Worm (Caenorhabditis elegans): ENCODE data around the gene srh-296.

srh-296 gene

DNA sequence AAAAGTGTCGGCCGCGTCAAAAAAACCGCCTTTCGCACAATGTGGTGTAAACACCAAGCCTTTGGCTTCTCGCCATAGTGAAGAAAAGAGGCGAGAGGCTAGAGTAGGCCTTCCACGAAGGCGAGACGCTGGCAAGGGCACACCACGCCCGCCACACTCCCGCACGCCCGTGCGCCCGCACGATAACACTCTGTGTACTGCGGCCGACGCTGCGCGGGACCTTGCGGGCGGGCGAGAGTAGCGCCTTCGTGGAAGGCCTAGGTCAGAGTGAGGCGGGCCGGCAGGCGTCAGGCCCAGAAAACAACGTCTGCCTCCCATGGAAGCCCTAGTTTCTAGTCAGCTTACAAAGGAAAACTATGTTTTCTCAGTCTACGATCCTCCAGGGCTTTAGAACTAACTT, 2.0 kb downstream of the srh-296 start:
- TF ChIP-seq unc-62 (GFP tag; optimal IDR thresholded peaks at IDR 0.05), result no peak

DNA sequence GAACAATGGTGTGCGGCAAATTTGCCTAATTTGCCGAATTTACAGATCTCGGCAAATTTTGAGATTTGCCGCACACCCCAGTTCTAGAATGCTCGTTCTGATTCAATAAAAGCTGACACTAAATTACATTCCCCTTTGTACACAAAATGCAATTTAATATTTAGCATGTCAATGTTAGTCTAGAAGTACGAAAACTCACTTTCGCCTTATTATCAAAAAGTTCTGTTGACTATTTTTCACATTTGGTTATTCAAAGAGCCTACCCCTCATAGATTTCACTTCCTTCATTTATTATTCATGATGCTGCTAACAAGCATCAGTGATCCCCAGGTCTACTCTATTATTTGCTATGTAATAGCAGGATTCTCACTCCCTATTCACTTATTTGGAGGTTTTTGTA, 8.4 kb downstream of the srh-296 start, which contains the start of gene srh-298:
Gene srh-298, plus strand, starts transcription at position 301 of the 400 bp plus-strand sequence.
- no peak for TF ChIP-seq unc-62 (GFP tag; optimal IDR thresholded peaks at IDR 0.05)

DNA sequence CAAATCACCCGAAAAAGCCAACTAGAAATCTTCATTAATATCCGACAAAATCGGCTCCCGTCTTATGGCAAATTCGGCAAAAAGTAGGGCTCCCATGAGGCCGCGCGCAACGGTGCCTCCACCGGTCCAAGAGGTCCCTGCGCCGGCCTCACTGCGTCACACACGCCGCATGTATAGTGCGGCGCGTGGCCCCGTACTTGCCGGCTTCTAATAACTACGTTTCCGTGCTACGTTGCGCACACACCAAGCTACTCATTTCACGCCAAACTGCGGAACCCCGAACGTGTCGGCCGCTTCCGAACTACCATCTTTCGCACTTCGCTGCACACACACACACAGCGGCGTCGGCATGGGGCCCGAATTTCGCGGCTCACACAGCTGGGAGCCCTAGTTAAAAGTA, 9.6 kb downstream of the srh-296 start:
- no peak for TF ChIP-seq unc-62 (GFP tag; optimal IDR thresholded peaks at IDR 0.05)

DNA sequence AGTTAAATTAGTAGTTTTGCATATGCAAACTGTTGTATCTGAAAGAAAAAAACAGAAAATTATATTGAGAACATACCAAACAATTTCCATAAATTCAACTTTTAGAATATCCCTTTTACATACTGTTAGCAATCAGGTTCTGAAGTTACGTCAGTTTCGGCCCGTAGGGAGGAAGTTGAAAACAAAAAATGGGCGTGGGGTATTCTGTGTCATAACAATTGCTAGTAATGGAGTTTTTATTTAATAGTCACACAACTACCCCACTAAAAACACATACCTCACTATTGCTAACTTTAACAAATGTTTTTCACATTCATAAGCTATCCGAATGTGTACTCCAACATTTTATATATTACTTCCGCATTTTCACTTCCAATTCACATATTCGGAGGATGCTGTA, 11.7 kb downstream of the srh-296 start, which contains the start of gene srh-300:
Gene srh-300, plus strand, starts transcription at position 301 of the 400 bp plus-strand sequence.
- TF ChIP-seq unc-62 (GFP tag; optimal IDR thresholded peaks at IDR 0.05), result no peak

DNA sequence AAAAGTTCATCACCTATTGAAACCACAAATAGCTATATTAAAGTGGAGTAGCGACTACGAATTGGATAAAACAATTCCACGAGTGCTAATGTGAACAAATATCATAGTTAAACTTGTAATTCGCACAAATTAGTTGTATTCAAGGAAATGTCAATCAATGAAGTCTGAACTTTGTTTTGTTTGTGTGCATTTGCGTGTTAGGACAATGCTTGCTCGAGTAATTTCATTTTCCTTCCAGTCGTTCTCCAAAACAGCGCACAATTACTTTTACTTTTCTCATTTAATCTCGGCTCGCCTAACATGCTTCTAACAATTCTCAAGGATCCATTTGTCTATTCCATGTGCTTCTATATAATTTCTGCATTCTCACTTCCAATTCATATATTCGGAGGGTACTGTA, 14.5 kb downstream of the srh-296 start, which contains the start of gene srh-301:
Gene srh-301, plus strand, starts transcription at position 301 of the 400 bp plus-strand sequence.
- no peak for TF ChIP-seq unc-62 (GFP tag; optimal IDR thresholded peaks at IDR 0.05)

DNA sequence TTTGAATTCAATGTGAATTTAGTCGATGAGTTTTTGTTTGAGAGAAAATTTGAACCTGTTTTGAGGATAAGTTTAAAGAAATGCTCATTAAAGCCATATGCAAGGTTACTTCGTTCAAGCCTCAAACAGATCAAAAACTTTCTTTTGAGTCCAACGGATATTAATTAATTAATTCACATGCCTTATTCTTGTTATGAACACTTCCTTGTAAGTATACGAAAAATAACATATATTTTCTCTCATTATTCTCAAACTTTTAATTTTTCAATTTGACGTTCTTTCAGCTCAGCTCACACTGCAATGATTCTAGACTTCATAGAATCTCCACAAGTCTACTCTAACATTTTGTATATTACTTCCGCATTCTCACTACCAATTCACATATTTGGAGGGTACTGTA, 18.2 kb downstream of the srh-296 start, which contains the start of gene srh-304:
Gene srh-304, plus strand, starts transcription at position 301 of the 400 bp plus-strand sequence.
- TF ChIP-seq unc-62 (GFP tag; optimal IDR thresholded peaks at IDR 0.05), result no peak

DNA sequence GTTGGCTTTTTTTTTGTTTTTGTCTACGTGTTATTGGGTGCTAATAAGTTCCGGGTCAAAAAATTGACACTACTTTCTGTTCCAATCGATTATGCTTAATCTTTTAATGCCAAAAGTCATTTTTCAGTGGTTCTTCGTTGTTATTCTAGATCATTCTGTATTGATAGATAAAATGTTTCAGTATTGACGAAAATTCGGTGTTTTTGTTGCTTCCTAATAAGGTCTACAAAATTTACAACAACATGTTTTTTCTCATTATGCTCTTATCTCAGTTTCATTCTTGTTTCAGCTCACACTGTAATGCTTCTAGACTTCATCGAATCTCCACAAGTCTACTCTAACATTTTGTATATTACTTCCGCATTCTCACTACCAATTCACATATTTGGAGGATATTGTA, 21.2 kb downstream of the srh-296 start, which contains the start of gene srh-303:
Gene srh-303, plus strand, starts transcription at position 301 of the 400 bp plus-strand sequence.
- no peak for TF ChIP-seq unc-62 (GFP tag; optimal IDR thresholded peaks at IDR 0.05)

DNA sequence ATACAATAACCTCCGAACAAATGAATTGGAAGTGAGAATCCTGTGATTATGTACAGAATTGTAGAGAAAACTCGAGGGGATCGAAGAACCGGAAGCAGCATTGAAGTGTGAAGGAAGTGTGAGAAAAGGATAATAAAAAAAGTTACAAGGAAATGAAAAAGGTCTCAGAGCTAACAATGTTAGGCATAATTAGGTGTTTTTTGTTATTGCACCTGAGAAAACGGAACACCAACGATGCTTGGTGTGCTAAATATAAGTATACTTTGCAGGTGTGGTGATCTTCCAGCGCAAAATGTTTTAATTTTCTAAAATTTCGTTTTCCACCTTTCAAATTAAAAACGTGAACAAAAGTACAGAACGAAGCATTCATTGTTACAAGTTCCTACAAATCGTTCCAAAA, 34.0 kb downstream of the srh-296 start, which contains the start of gene srh-286:
Gene srh-286, minus strand, starts transcription at position 101 of the 400 bp plus-strand sequence.
- TF ChIP-seq unc-62 (GFP tag; optimal IDR thresholded peaks at IDR 0.05), result no peak

DNA sequence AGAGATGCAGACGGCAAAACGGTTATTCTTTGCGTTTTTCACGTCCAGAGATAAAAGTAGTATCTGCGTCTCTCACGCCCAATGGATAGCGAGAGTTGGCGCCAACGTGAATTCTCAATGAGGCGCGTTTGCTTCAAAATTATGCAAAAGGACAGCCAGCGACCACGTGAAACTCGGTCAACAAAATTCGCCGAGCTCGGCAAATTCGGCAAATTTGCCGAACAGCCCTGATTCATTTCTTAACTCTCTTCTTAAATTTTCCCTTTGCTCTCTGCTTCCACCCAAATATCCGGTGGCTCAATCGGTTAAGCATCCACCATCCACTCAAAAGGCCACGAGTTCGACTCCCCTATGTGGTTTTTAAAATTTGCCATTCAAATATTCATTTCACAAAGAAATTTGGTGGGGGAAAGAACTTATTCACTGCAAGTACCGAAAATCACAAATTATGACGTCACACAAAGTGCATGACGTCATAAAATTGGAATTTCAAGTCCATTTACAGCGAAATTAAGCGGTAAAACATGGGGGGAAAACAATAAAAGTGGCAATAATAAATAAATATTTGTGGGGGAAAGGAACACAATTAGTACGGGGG, 35.3 kb downstream of the srh-296 start:
- no peak for TF ChIP-seq unc-62 (GFP tag; optimal IDR thresholded peaks at IDR 0.05)

DNA sequence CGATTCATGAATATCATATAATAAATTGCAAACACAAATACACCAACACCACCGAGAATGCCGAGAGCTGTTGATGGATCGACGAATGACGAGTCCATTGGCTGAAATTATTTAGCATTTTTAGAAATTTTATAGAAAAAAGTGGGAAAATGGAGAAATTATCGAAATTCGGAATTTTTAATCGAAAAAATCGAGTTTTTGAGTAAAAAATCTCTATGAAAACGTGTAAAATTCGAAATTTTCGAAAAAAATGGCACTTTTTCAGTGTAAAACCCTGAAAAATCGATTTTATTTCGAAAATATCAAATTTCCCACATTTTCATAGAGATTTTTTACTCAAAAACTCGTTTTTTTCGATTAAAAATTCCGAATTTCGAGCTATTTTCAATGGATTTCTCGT, 45.7 kb downstream of the srh-296 start, which contains the start of gene tcc-1:
Gene tcc-1, minus strand, starts transcription at position 101 of the 400 bp plus-strand sequence.
- TF ChIP-seq unc-62 (GFP tag; optimal IDR thresholded peaks at IDR 0.05), result no peak

DNA sequence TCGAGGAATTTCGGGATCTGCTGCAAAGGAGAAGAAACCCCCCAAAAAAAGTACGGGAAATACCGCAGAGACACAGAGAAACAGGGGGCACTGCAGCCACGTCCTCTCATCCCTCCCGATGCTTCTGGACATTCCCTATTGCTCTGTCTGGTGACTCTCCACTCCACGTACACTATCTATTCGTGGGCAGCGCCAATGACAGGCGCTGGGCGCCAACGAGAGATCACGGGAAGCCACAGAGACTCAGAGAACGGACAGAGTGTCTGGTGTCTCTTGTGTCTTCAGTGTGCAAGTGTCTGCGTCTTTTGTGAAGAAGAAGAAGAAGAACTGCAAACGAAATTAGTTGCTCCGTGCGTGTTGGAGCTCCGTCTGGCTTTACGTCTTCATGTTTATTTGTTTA, 47.7 kb downstream of the srh-296 start:
- no peak for TF ChIP-seq unc-62 (GFP tag; optimal IDR thresholded peaks at IDR 0.05)

DNA sequence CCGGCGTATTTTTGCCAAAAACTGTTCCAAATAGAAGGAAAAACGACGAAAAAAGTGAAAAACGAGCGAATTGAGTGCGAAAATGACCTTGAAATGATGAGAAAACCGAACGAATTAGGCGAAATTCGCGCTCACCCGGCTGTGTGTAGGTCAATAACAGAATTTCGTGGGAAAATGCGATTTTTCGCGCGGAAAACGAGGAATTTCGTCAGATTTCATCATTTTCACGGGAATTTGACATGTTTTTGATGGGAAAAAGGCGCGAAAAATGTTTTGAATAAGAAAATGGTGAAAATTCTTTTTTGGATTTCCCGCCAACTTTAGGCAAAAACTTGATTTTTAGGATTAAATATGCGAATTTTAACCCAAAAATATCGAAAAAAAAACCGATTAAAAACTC, 48.9 kb downstream of the srh-296 start:
- TF ChIP-seq unc-62 (GFP tag; optimal IDR thresholded peaks at IDR 0.05), result no peak

DNA sequence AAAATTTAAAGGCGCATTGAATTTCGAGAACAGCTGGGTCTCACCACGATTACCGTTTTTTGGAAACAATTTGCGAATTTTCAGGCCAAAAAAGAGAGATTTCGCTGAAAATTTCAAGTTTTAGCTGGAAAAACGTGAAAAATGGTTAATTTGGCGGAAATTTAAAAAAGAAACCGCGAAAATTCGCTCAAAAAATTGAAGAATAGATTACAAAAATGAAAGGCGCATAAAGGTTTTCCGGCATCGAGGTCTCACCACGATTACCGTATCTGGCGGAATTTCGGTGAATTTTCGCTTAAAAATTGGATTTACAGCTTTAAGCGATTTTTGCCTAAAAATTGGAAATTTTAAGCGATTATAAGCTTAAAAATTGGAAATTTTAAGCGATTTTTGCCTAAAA, 49.4 kb downstream of the srh-296 start:
- TF ChIP-seq unc-62 (GFP tag; optimal IDR thresholded peaks at IDR 0.05), result no peak
